Worm (Caenorhabditis elegans): ENCODE data around the gene aqp-5.

- TF ChIP-seq pha-4 (tag; optimal IDR thresholded peaks at IDR 0.05): no peak
- TF ChIP-seq F55B11.4 (tag; optimal IDR thresholded peaks at IDR 0.05; ENCODE audit: borderline replicate concordance, insufficient read depth): no peak
- no peak for TF ChIP-seq hlh-12 (tag; optimal IDR thresholded peaks at IDR 0.05)
- TF ChIP-seq unc-62 (GFP tag; optimal IDR thresholded peaks at IDR 0.05): no peak
- TF ChIP-seq xnd-1 (tag; optimal IDR thresholded peaks at IDR 0.05): no peak
- peak; percentile 78 for TF ChIP-seq somi-1 (GFP tag; optimal IDR thresholded peaks at IDR 0.05)
- no peak for TF ChIP-seq snpc-4 (GFP tag; optimal IDR thresholded peaks at IDR 0.05)
- peak in 2 of 4 experiments; percentile 63 to 77 for TF ChIP-seq snpc-4 (tag; optimal IDR thresholded peaks at IDR 0.05)
- TF ChIP-seq B0019.2 (GFP tag; conservative IDR thresholded peaks at IDR 0.05): no peak
- TF ChIP-seq him-1 (tag; optimal IDR thresholded peaks at IDR 0.05): no peak
- TF ChIP-seq let-607 (tag; optimal IDR thresholded peaks at IDR 0.05): peak; percentile 52 to 74
Observed at ce11 chrV:10536808-10537207, 45.3 kb downstream of the aqp-5 start.
